Fruit fly (Drosophila melanogaster) whole organism, wandering third instar larva: ENCODE data around the gene CG14234.

Experiments used
- Abd-B ChIP-seq: fragments of >200 bp; optimal IDR thresholded peaks from 2 replicates; lab custom pipeline; 2017; ENCODE audit warnings: missing biosample characterization, missing genetic modification characterization
- CG32264 ChIP-seq: fragments of 200-800 bp; sonication (Bioruptor generic); optimal IDR thresholded peaks from 2 replicates; lab custom pipeline; 2016; ENCODE audit warnings: missing biosample characterization, missing genetic modification characterization
- CG9705 ChIP-seq: fragments of 200-800 bp; sonication (Bioruptor generic); optimal IDR thresholded peaks from 2 replicates; lab custom pipeline; 2018; ENCODE audit warnings: missing biosample characterization, mild to moderate bottlenecking, missing genetic modification characterization
- Dfd ChIP-seq: fragments of >200 bp; optimal IDR thresholded peaks from 2 replicates; lab custom pipeline; 2017; ENCODE audit warnings: missing biosample characterization, missing genetic modification characterization
- GATAd ChIP-seq: sonication (Bioruptor generic); optimal IDR thresholded peaks from 2 replicates; lab custom pipeline; 2016; ENCODE audit warnings: missing biosample characterization, missing genetic modification characterization
- HLH106 ChIP-seq: fragments of 200-800 bp; optimal IDR thresholded peaks from 3 replicates; lab custom pipeline; 2019; ENCODE audit warnings: missing biosample characterization, mild to moderate bottlenecking, missing genetic modification characterization, moderate library complexity
- Hr78 ChIP-seq: fragments of >200 bp; optimal IDR thresholded peaks from 2 replicates; lab custom pipeline; 2017; ENCODE audit warnings: missing biosample characterization, missing genetic modification characterization
- Jra ChIP-seq: sonication (Bioruptor generic); optimal IDR thresholded peaks from 2 replicates; lab custom pipeline; 2016; ENCODE audit warnings: missing biosample characterization, missing genetic modification characterization
- Mio ChIP-seq: sonication (Bioruptor generic); optimal IDR thresholded peaks from 2 replicates; lab custom pipeline; 2016; ENCODE audit warnings: missing biosample characterization, missing genetic modification characterization
- Myc ChIP-seq: fragments of >200 bp; optimal IDR thresholded peaks from 2 replicates; lab custom pipeline; 2017
- OdsH ChIP-seq: fragments of 200-800 bp; sonication (Bioruptor generic); optimal IDR thresholded peaks from 2 replicates; lab custom pipeline; 2016; ENCODE audit warnings: missing biosample characterization, mild to moderate bottlenecking, missing genetic modification characterization
- Rel ChIP-seq, 2 experiments: fragments of 200-800 bp; sonication (Bioruptor generic) in 1 of 2; optimal IDR thresholded peaks; 2 replicates in 1 of 2; 3 replicates in 1 of 2; lab custom pipeline; 2016 to 2019; ENCODE audit warnings: mild to moderate bottlenecking in 2 of 2, missing biosample characterization in 2 of 2, missing genetic modification characterization in 2 of 2, moderate library complexity in 1 of 2
- Sp1 ChIP-seq: fragments of 200-800 bp; sonication (Bioruptor generic); optimal IDR thresholded peaks from 3 replicates; lab custom pipeline; 2019; ENCODE audit warnings: missing biosample characterization, mild to moderate bottlenecking, missing genetic modification characterization, moderate library complexity
- Vsx2 ChIP-seq: fragments of 200-300, 225-300 bp; sonication (Bioruptor generic); optimal IDR thresholded peaks from 2 replicates; lab custom pipeline; 2018; ENCODE audit warnings: missing biosample characterization, missing genetic modification characterization; ENCODE audit not compliant: partially characterized antibody
- br ChIP-seq: fragments of 200-800 bp; sonication (Bioruptor generic); optimal IDR thresholded peaks from 2 replicates; lab custom pipeline; 2016; ENCODE audit warnings: missing biosample characterization, missing genetic modification characterization
- brk ChIP-seq: fragments of 200-800 bp; sonication (Bioruptor generic); optimal IDR thresholded peaks from 2 replicates; lab custom pipeline; 2016; ENCODE audit warnings: missing biosample characterization, mild to moderate bottlenecking, missing genetic modification characterization
- dl ChIP-seq, 2 experiments: fragments of 175-275, 200-275 bp in 1 of 2; fragments of 200-275 bp in 1 of 2; sonication (Bioruptor generic); optimal IDR thresholded peaks; lab custom pipeline; 2018; ENCODE audit warnings: mild to moderate bottlenecking in 2 of 2, missing biosample characterization in 2 of 2, missing genetic modification characterization in 2 of 2, moderate library complexity in 2 of 2; ENCODE audit not compliant: partially characterized antibody in 2 of 2, insufficient read depth in 1 of 2
- dmrt93B ChIP-seq: fragments of 200-800 bp; sonication (Bioruptor generic); optimal IDR thresholded peaks from 2 replicates; lab custom pipeline; 2018; ENCODE audit warnings: missing biosample characterization, mild to moderate bottlenecking, missing genetic modification characterization
- dsf ChIP-seq: sonication (Bioruptor generic); optimal IDR thresholded peaks from 2 replicates; lab custom pipeline; 2016; ENCODE audit warnings: missing biosample characterization, missing genetic modification characterization, borderline replicate concordance
- ey ChIP-seq: fragments of 200-800 bp; sonication (Bioruptor generic); optimal IDR thresholded peaks from 2 replicates; lab custom pipeline; 2016; ENCODE audit warnings: missing biosample characterization, missing genetic modification characterization
- foxo ChIP-seq, 2 experiments: fragments of 200-800 bp; sonication (Bioruptor generic); optimal IDR thresholded peaks; 2 replicates in 1 of 2; 3 replicates in 1 of 2; lab custom pipeline; 2016 to 2017; ENCODE audit warnings: missing biosample characterization in 2 of 2, missing genetic modification characterization in 2 of 2
- fru ChIP-seq: fragments of 200-800 bp; sonication (Bioruptor generic); optimal IDR thresholded peaks from 3 replicates; lab custom pipeline; 2016; ENCODE audit warnings: missing biosample characterization, mild to moderate bottlenecking, missing genetic modification characterization
- h ChIP-seq: fragments of 200-800 bp; sonication (Bioruptor generic); optimal IDR thresholded peaks from 3 replicates; lab custom pipeline; 2016; ENCODE audit warnings: missing biosample characterization, mild to moderate bottlenecking, missing genetic modification characterization
- lola ChIP-seq: fragments of >200 bp; optimal IDR thresholded peaks from 2 replicates; lab custom pipeline; 2017; ENCODE audit warnings: missing biosample characterization, missing genetic modification characterization
- psq ChIP-seq: fragments of 200-800 bp; sonication (Bioruptor generic); optimal IDR thresholded peaks from 3 replicates; lab custom pipeline; 2017; ENCODE audit warnings: missing biosample characterization, mild to moderate bottlenecking, missing genetic modification characterization, moderate library complexity
- rgr ChIP-seq: fragments of 200-800 bp; sonication (Bioruptor generic); optimal IDR thresholded peaks from 3 replicates; lab custom pipeline; 2016; ENCODE audit warnings: missing biosample characterization, mild to moderate bottlenecking, missing genetic modification characterization
- sage ChIP-seq: fragments of 200-800 bp; sonication (Bioruptor generic); optimal IDR thresholded peaks from 2 replicates; lab custom pipeline; 2016; ENCODE audit warnings: missing biosample characterization, mild to moderate bottlenecking, missing genetic modification characterization
- sv ChIP-seq: fragments of 200-800 bp; sonication (Bioruptor generic); optimal IDR thresholded peaks from 3 replicates; lab custom pipeline; 2016; ENCODE audit warnings: missing biosample characterization, missing genetic modification characterization
- usp ChIP-seq: fragments of >200 bp; optimal IDR thresholded peaks from 2 replicates; lab custom pipeline; 2017; ENCODE audit warnings: missing biosample characterization, missing genetic modification characterization
- woc ChIP-seq: sonication (Bioruptor generic); optimal IDR thresholded peaks from 2 replicates; lab custom pipeline; 2016; ENCODE audit warnings: missing biosample characterization, mild to moderate bottlenecking, missing genetic modification characterization

The CG14234 gene

dm6 chrX:19744003-19744488 is 8.7 kb downstream of the CG14234 start, which contains the start of the genes CG18809, COX6B, CG33932 and Rpp20 (continued):
- TF ChIP-seq Myc (lab: Kevin White, UChicago) (peak; percentile 81), Jra (GFP tag; lab: Kevin White, UChicago) (peak; percentile 60), Sp1 (peak; percentile 56)

- TF ChIP-seq ey (GFP tag; lab: Kevin White, UChicago) = no peak
- peak; percentile 9 for TF ChIP-seq rgr
Measured at dm6 chrX:19745908-19746604, 10.7 kb downstream of the CG14234 start, which contains the start of gene parvin. parvin (plus strand) TSS chrX:19746041.

dm6 chrX:19748014-19748413 is 12.6 kb downstream of the CG14234 start, which contains the start of gene Alr:
Alr (plus strand) TSS chrX:19748314.
- TF ChIP-seq usp (GFP tag; lab: Kevin White, UChicago) = no peak
- no peak for TF ChIP-seq Hr78 (GFP tag; lab: Kevin White, UChicago)
- TF ChIP-seq lola (GFP tag; lab: Kevin White, UChicago) = no peak
- no peak for TF ChIP-seq dl (GFP tag; optimal IDR thresholded peaks at IDR 0.05; lab: Kevin White, UChicago; ENCODE audit: insufficient read depth in 1 of 2, partially characterized antibody in 2 of 2)
- TF ChIP-seq ey (GFP tag; lab: Kevin White, UChicago) = no peak
- TF ChIP-seq br (GFP tag; lab: Kevin White, UChicago) = no peak
- TF ChIP-seq brk (GFP tag; lab: Kevin White, UChicago) = no peak
- TF ChIP-seq GATAd = no peak
- no peak for TF ChIP-seq foxo (GFP tag; optimal IDR thresholded peaks at IDR 0.05; lab: Kevin White, UChicago)
- no peak for TF ChIP-seq dsf (GFP tag; lab: Kevin White, UChicago)
- TF ChIP-seq Vsx2 = no peak
- no peak for TF ChIP-seq sv (GFP tag; lab: Kevin White, UChicago)
- no peak for TF ChIP-seq Mio (GFP tag; lab: Kevin White, UChicago)
- no peak for TF ChIP-seq CG32264
- no peak for TF ChIP-seq sage (GFP tag; lab: Kevin White, UChicago)
- TF ChIP-seq psq (GFP tag; lab: Kevin White, UChicago) = no peak
- TF ChIP-seq OdsH = no peak
- TF ChIP-seq Sp1 = no peak
- TF ChIP-seq rgr = no peak
- TF ChIP-seq Dfd (GFP tag; lab: Kevin White, UChicago) = no peak
- TF ChIP-seq, all 38 proteins: peak for 0

- TF ChIP-seq foxo (GFP tag; optimal IDR thresholded peaks at IDR 0.05; lab: Kevin White, UChicago) (peak in 1 of 2 experiments; percentile 31), dl (GFP tag; optimal IDR thresholded peaks at IDR 0.05; lab: Kevin White, UChicago; ENCODE audit: insufficient read depth in 1 of 2, partially characterized antibody in 2 of 2) (no peak)
- TF ChIP-seq, all 38 proteins: peak for 1
Measured at dm6 chrX:19748565-19748964, 13.2 kb downstream of the CG14234 start.

- TF ChIP-seq GATAd (no peak), dmrt93B (no peak), h (peak; percentile 28), woc (GFP tag; lab: Kevin White, UChicago) (peak; percentile 9), psq (GFP tag; lab: Kevin White, UChicago) (peak; percentile 7), Sp1 (peak; percentile 47), CG9705 (GFP tag; lab: Kevin White, UChicago) (no peak), Jra (GFP tag; lab: Kevin White, UChicago) (no peak), Myc (lab: Kevin White, UChicago) (peak; percentile 88), Mio (GFP tag; lab: Kevin White, UChicago) (no peak), HLH106 (tag; lab: Kevin White, UChicago) (peak; percentile 9), brk (GFP tag; lab: Kevin White, UChicago) (no peak), sage (GFP tag; lab: Kevin White, UChicago) (no peak), OdsH (peak; percentile 22), fru (GFP tag; lab: Kevin White, UChicago) (peak; percentile 34), Rel (GFP tag; optimal IDR thresholded peaks at IDR 0.05; lab: Kevin White, UChicago) (no peak), Rel (tag; optimal IDR thresholded peaks at IDR 0.05; lab: Kevin White, UChicago) (peak; percentile 15), Abd-B (GFP tag; lab: Kevin White, UChicago) (no peak), rgr (peak; percentile 0), lola (GFP tag; lab: Kevin White, UChicago) (no peak), Hr78 (GFP tag; lab: Kevin White, UChicago) (no peak), br (GFP tag; lab: Kevin White, UChicago) (peak; percentile 27)
- TF ChIP-seq, all 38 proteins: peak for 11
Measured at dm6 chrX:19750626-19751149, 15.3 kb downstream of the CG14234 start, which contains the start of gene Abcd3. Abcd3 (plus strand) TSS chrX:19750770.
